Comparison of ENCODE assay signal across 6 worm cellular contexts in genomic region chrV:7106499-7107152, ce11.
TF ChIP-seq lines count a peak whose summit lies in the region.

No protein-coding gene starts in this region.

TF ChIP-seq in whole organism, L1 larva, 84 proteins besides CTCF, POLR2A, EP300 and RAD21 (continues in another document):
- TF ChIP-seq pag-3 (tag; optimal IDR thresholded peaks at IDR 0.05; lab: Kevin White, UChicago; ENCODE audit: borderline replicate concordance, insufficient read depth) (no peak), fkh-10 (GFP tag; optimal IDR thresholded peaks at IDR 0.05; lab: Kevin White, UChicago) (peak; percentile 60), ets-5 (GFP tag; IDR thresholded peaks at IDR 0.05; lab: Robert Waterston, UW) (no peak), sox-4 (tag; optimal IDR thresholded peaks at IDR 0.05; lab: Kevin White, UChicago) (no peak), lin-14 (GFP tag; optimal IDR thresholded peaks at IDR 0.05; lab: Kevin White, UChicago) (peak; percentile 44), C34B4.2 (tag; optimal IDR thresholded peaks at IDR 0.05; lab: Kevin White, UChicago) (no peak), ceh-90 (tag; optimal IDR thresholded peaks at IDR 0.05; lab: Kevin White, UChicago) (no peak), pax-3 (tag; optimal IDR thresholded peaks at IDR 0.05; lab: Kevin White, UChicago) (no peak), sptf-1 (tag; optimal IDR thresholded peaks at IDR 0.05; lab: Kevin White, UChicago) (no peak), snpc-4 (tag; optimal IDR thresholded peaks at IDR 0.05; lab: Kevin White, UChicago) (no peak), nhr-71 (tag; optimal IDR thresholded peaks at IDR 0.05; lab: Kevin White, UChicago) (no peak), nhr-28 (tag; optimal IDR thresholded peaks at IDR 0.05; lab: Kevin White, UChicago) (no peak), mab-9 (GFP tag; IDR thresholded peaks at IDR 0.05; lab: Robert Waterston, UW) (no peak), fkh-4 (tag; optimal IDR thresholded peaks at IDR 0.05; lab: Kevin White, UChicago; ENCODE audit: borderline replicate concordance) (no peak), pqm-1 (tag; optimal IDR thresholded peaks at IDR 0.05; lab: Kevin White, UChicago) (no peak), nhr-47 (tag; optimal IDR thresholded peaks at IDR 0.05; lab: Kevin White, UChicago) (no peak)

TF ChIP-seq in whole organism, L3 larva, 47 proteins besides CTCF, POLR2A, EP300 and RAD21:
- TF ChIP-seq unc-39 (tag; optimal IDR thresholded peaks at IDR 0.05; lab: Kevin White, UChicago) (no peak), fkh-10 (GFP tag; optimal IDR thresholded peaks at IDR 0.05; lab: Kevin White, UChicago) (peak; percentile 54)

TF ChIP-seq in whole organism, L4 larva, 104 proteins besides CTCF, POLR2A, EP300 and RAD21:
- TF ChIP-seq daf-16 (GFP tag; optimal IDR thresholded peaks at IDR 0.05; lab: Kevin White, UChicago): no peak
- no peak for TF ChIP-seq daf-16 (tag; optimal IDR thresholded peaks at IDR 0.05; lab: Kevin White, UChicago)
- no peak for TF ChIP-seq dve-1 (tag; optimal IDR thresholded peaks at IDR 0.05; lab: Kevin White, UChicago; ENCODE audit: insufficient read depth)
- TF ChIP-seq nhr-11 (tag; optimal IDR thresholded peaks at IDR 0.05; lab: Kevin White, UChicago): no peak
- no peak for TF ChIP-seq pha-4 (GFP tag; IDR thresholded peaks at IDR 0.05; lab: Robert Waterston, UW)
- TF ChIP-seq pha-4 (tag; optimal IDR thresholded peaks at IDR 0.05; lab: Kevin White, UChicago): no peak
- TF ChIP-seq php-3 (GFP tag; IDR thresholded peaks at IDR 0.05; lab: Robert Waterston, UW): no peak
- TF ChIP-seq zip-11 (GFP tag; IDR thresholded peaks at IDR 0.05; lab: Robert Waterston, UW): no peak
- no peak for TF ChIP-seq F26F4.8 (GFP tag; conservative IDR thresholded peaks at IDR 0.05; lab: Robert Waterston, UW)
- peak; percentile 52; the same call in 1 of the 2 replicates for TF ChIP-seq set-16 (GFP tag; IDR thresholded peaks at IDR 0.05; lab: Robert Waterston, UW)
- peak; percentile 59 for TF ChIP-seq fkh-10 (GFP tag; optimal IDR thresholded peaks at IDR 0.05; lab: Kevin White, UChicago)
- TF ChIP-seq nhr-77 (tag; optimal IDR thresholded peaks at IDR 0.05; lab: Kevin White, UChicago): no peak
- TF ChIP-seq ZK546.5 (tag; optimal IDR thresholded peaks at IDR 0.05; lab: Kevin White, UChicago): no peak
- no peak for TF ChIP-seq ceh-32 (tag; optimal IDR thresholded peaks at IDR 0.05; lab: Kevin White, UChicago; ENCODE audit: poor library complexity)
TF ChIP-seq in whole organism, L4 larva: peak in this region for 2.

TF ChIP-seq in whole organism, late embryonic, 69 proteins besides CTCF, POLR2A, EP300 and RAD21:
- TF ChIP-seq hlh-6 (tag; optimal IDR thresholded peaks at IDR 0.05; lab: Kevin White, UChicago): peak; percentile 34
- peak; percentile 37 for TF ChIP-seq unc-42 (tag; optimal IDR thresholded peaks at IDR 0.05; lab: Kevin White, UChicago)
- TF ChIP-seq ref-2 (tag; optimal IDR thresholded peaks at IDR 0.05; lab: Kevin White, UChicago): no peak

TF ChIP-seq in whole organism, midembryonic, 9 proteins besides CTCF, POLR2A, EP300 and RAD21:
- TF ChIP-seq tab-1 (GFP tag; IDR thresholded peaks at IDR 0.05; lab: Robert Waterston, UW): 0 out of 2 replicates have a peak, but pooled peaks have one; percentile 13
- no peak for TF ChIP-seq flt-1 (GFP tag; IDR thresholded peaks at IDR 0.05; lab: Robert Waterston, UW)

TF ChIP-seq in whole organism, young adult, 124 proteins besides CTCF, POLR2A, EP300 and RAD21:
- no peak for TF ChIP-seq ekl-4 (GFP tag; IDR thresholded peaks at IDR 0.05; lab: Robert Waterston, UW)
- no peak for TF ChIP-seq efl-1 (GFP tag; optimal IDR thresholded peaks at IDR 0.05; lab: Kevin White, UChicago)
- 0 out of 2 replicates have a peak, but pooled peaks have one; percentile 65 for TF ChIP-seq egl-18 (GFP tag; IDR thresholded peaks at IDR 0.05; lab: Robert Waterston, UW)
- TF ChIP-seq die-1 (tag; optimal IDR thresholded peaks at IDR 0.05; lab: Kevin White, UChicago): no peak
- no peak for TF ChIP-seq atf-7 (tag; optimal IDR thresholded peaks at IDR 0.05; lab: Kevin White, UChicago)
- no peak for TF ChIP-seq madf-3 (GFP tag; IDR thresholded peaks at IDR 0.05; lab: Robert Waterston, UW)
- TF ChIP-seq tbx-9 (tag; optimal IDR thresholded peaks at IDR 0.05; lab: Kevin White, UChicago; ENCODE audit: borderline replicate concordance): no peak
- no peak for TF ChIP-seq xnd-1 (tag; optimal IDR thresholded peaks at IDR 0.05; lab: Kevin White, UChicago)
- no peak for TF ChIP-seq ceh-91 (GFP tag; IDR thresholded peaks at IDR 0.05; lab: Robert Waterston, UW)
- peak; percentile 67; the same call in 1 of the 2 replicates for TF ChIP-seq zfh-2 (GFP tag; conservative IDR thresholded peaks at IDR 0.05; lab: Robert Waterston, UW)
- no peak for TF ChIP-seq ama-1 (optimal IDR thresholded peaks at IDR 0.05; lab: Kevin White, UChicago)
- TF ChIP-seq ama-1 (GFP tag; optimal IDR thresholded peaks at IDR 0.05; lab: Kevin White, UChicago): no peak
- TF ChIP-seq tbp1 (GFP tag; optimal IDR thresholded peaks at IDR 0.05; lab: Kevin White, UChicago): no peak
- TF ChIP-seq lir-1 (GFP tag; conservative IDR thresholded peaks at IDR 0.05; lab: Robert Waterston, UW): no peak
- no peak for TF ChIP-seq hrde-1 (tag; optimal IDR thresholded peaks at IDR 0.05; lab: Kevin White, UChicago; ENCODE audit: borderline replicate concordance)
